Worm (Caenorhabditis elegans): ENCODE data around the gene B0554.4.

DNA sequence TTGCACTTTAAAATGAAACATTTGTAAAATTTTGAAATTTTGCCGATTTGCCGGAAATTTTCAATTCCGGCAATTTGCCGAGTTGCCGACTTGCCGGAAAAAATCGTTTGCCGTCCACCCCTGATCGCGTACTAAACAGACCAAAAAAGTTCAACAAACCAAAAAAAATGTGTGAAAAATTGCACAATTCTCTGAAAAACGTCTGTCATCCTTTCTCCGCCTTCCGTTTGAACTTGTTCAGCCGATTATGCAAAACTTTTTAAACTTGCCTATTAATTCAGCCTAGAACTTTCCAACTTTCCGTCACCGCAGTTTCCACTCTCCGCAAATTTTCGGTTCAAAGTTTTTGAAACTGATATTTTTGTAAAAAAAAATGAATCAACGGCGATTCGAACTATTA is 4.8 kb upstream of the B0554.4 start, which contains the start of gene B0554.5:
- TF ChIP-seq unc-130 (GFP tag; optimal IDR thresholded peaks at IDR 0.05) (no peak), F49E8.2 (tag; optimal IDR thresholded peaks at IDR 0.05; ENCODE audit: insufficient read depth) (no peak), cebp-1 (GFP tag; IDR thresholded peaks at IDR 0.05) (no peak), cebp-1 (tag; optimal IDR thresholded peaks at IDR 0.05) (no peak), lsl-1 (GFP tag; optimal IDR thresholded peaks at IDR 0.05) (no peak), ztf-26 (tag; optimal IDR thresholded peaks at IDR 0.05) (no peak), K11D2.4 (GFP tag; IDR thresholded peaks at IDR 0.05) (no peak), ceh-27 (GFP tag; optimal IDR thresholded peaks at IDR 0.05) (no peak), B0336.3 (GFP tag; IDR thresholded peaks at IDR 0.05) (no peak), ZK185.1 (tag; optimal IDR thresholded peaks at IDR 0.05; ENCODE audit: poor library complexity, severe bottlenecking) (no peak), ama-1 (optimal IDR thresholded peaks at IDR 0.05) (no peak), ama-1 (GFP tag; optimal IDR thresholded peaks at IDR 0.05) (no peak), egl-18 (GFP tag; IDR thresholded peaks at IDR 0.05) (no peak), D2030.7 (GFP tag; IDR thresholded peaks at IDR 0.05) (no peak), fkh-3 (tag; optimal IDR thresholded peaks at IDR 0.05) (no peak), ceh-40 (GFP tag; IDR thresholded peaks at IDR 0.05) (no peak)
